Worm (Caenorhabditis elegans): ENCODE results near the gene srw-56.
"Not testable (repeated sequence)": the region's sequence is repeated elsewhere in the genome, so short reads cannot be mapped to it uniquely, and the experiment has no call there.

Gene srw-56

ce11 chrV:15913714-15914113, 38.9 kb downstream of the srw-56 start, which contains the start of gene F35E8.7:
F35E8.7 (plus strand) TSS chrV:15914014.
- TF ChIP-seq ets-4 (tag; optimal IDR thresholded peaks at IDR 0.05) (no peak), fkh-10 (GFP tag; optimal IDR thresholded peaks at IDR 0.05) (no peak), nhr-232 (tag; optimal IDR thresholded peaks at IDR 0.05) (no peak), fax-1 (tag; optimal IDR thresholded peaks at IDR 0.05) (no peak), hlh-15 (tag; optimal IDR thresholded peaks at IDR 0.05) (no peak), sox-4 (tag; optimal IDR thresholded peaks at IDR 0.05) (no peak), madf-2 (tag; optimal IDR thresholded peaks at IDR 0.05) (no peak), nfya-1 (tag; optimal IDR thresholded peaks at IDR 0.05) (no peak), lim-6 (tag; optimal IDR thresholded peaks at IDR 0.05) (no peak), ceh-22 (tag; optimal IDR thresholded peaks at IDR 0.05) (no peak), ama-1 (optimal IDR thresholded peaks at IDR 0.05) (no peak), K09A11.1 (tag; optimal IDR thresholded peaks at IDR 0.05; ENCODE audit: insufficient read depth) (no peak), npax-4 (tag; optimal IDR thresholded peaks at IDR 0.05) (no peak), elt-4 (tag; optimal IDR thresholded peaks at IDR 0.05) (no peak)

- no peak for TF ChIP-seq sdc-2 (tag; optimal IDR thresholded peaks at IDR 0.05)
- no peak for TF ChIP-seq hlh-8 (tag; optimal IDR thresholded peaks at IDR 0.05)
- no peak for TF ChIP-seq ceh-24 (tag; optimal IDR thresholded peaks at IDR 0.05)
- no peak for TF ChIP-seq C38D4.7 (GFP tag; optimal IDR thresholded peaks at IDR 0.05)
- TF ChIP-seq ztf-16 (tag; optimal IDR thresholded peaks at IDR 0.05), result no peak
- TF ChIP-seq dmd-4 (tag; optimal IDR thresholded peaks at IDR 0.05; ENCODE audit: borderline replicate concordance), result no peak
- no peak for TF ChIP-seq odd-2 (tag; optimal IDR thresholded peaks at IDR 0.05)
- TF ChIP-seq unc-55 (GFP tag; optimal IDR thresholded peaks at IDR 0.05), result no peak
- no peak for TF ChIP-seq che-1 (tag; optimal IDR thresholded peaks at IDR 0.05)
- TF ChIP-seq hlh-30 (tag; optimal IDR thresholded peaks at IDR 0.05; ENCODE audit: insufficient read depth), result no peak
- TF ChIP-seq syd-9 (tag; optimal IDR thresholded peaks at IDR 0.05), result no peak
Observed at ce11 chrV:15912677-15913076, 40.0 kb downstream of the srw-56 start.

- TF ChIP-seq pat-9 (tag; optimal IDR thresholded peaks at IDR 0.05), result no peak
- no peak for TF ChIP-seq npax-4 (tag; optimal IDR thresholded peaks at IDR 0.05)
- no peak for TF ChIP-seq ama-1 (optimal IDR thresholded peaks at IDR 0.05)
- no peak for TF ChIP-seq lin-11 (tag; optimal IDR thresholded peaks at IDR 0.05)
- no peak for TF ChIP-seq eyg-1 (tag; optimal IDR thresholded peaks at IDR 0.05)
- no peak for TF ChIP-seq pax-1 (tag; optimal IDR thresholded peaks at IDR 0.05)
- no peak for TF ChIP-seq che-1 (tag; optimal IDR thresholded peaks at IDR 0.05)
- no peak for TF ChIP-seq unc-55 (GFP tag; optimal IDR thresholded peaks at IDR 0.05)
- TF ChIP-seq nhr-232 (tag; optimal IDR thresholded peaks at IDR 0.05), result no peak
- no peak for TF ChIP-seq fax-1 (tag; optimal IDR thresholded peaks at IDR 0.05)
- TF ChIP-seq dve-1 (tag; optimal IDR thresholded peaks at IDR 0.05), result no peak
- no peak for TF ChIP-seq hlh-15 (tag; optimal IDR thresholded peaks at IDR 0.05)
- TF ChIP-seq tbx-7 (tag; optimal IDR thresholded peaks at IDR 0.05), result no peak
- TF ChIP-seq gmeb-2 (tag; optimal IDR thresholded peaks at IDR 0.05), result no peak
Observed at ce11 chrV:15911848-15912247, 40.8 kb downstream of the srw-56 start, which contains the start of gene F35E8.6. F35E8.6 (plus strand) TSS chrV:15912148.

ce11 chrV:15905530-15905929, 47.1 kb downstream of the srw-56 start, which contains the start of the genes F35E8.1 and F35E8.2:
F35E8.1 (minus strand) TSS chrV:15905630.
F35E8.2 (plus strand) TSS chrV:15905661.
- not testable (repeated sequence) for TF ChIP-seq pha-2, ceh-30, pqm-1 (tag; optimal IDR thresholded peaks at IDR 0.05)

Measured in whole organism, late embryonic.